Fruit fly (Drosophila melanogaster) whole organism, embryonic: ENCODE data around the gene Ror.

ENCODE experiments used
- ATbp ChIP-seq: fragments of 200-800 bp; sonication (Bioruptor generic); optimal IDR thresholded peaks from 2 replicates; lab custom pipeline; 2017; ENCODE audit warnings: missing biosample characterization, mild to moderate bottlenecking, missing genetic modification characterization, missing genetic modification reagents
- CG1024 ChIP-seq: fragments of 200-800 bp; sonication (Bioruptor generic); IDR thresholded peaks from 2 replicates; pipeline ENCODE4 v1.3.6; 2022; ENCODE audit warnings: missing biosample characterization, missing genetic modification characterization
- CG10366 ChIP-seq: fragments of 200-800 bp; sonication (Bioruptor generic); IDR thresholded peaks from 2 replicates; pipeline ENCODE4 v1.3.6; 2022; ENCODE audit warnings: missing biosample characterization, missing genetic modification characterization
- CG11560 ChIP-seq: fragments of 200-800 bp; sonication (Bioruptor generic); IDR thresholded peaks from 3 replicates; pipeline ENCODE4 v1.3.6; 2022; ENCODE audit warnings: missing biosample characterization, missing genetic modification characterization
- CG1233 ChIP-seq: fragments of 200-800 bp; sonication (Bioruptor generic); optimal IDR thresholded peaks from 4 replicates; lab custom pipeline; 2018; ENCODE audit warnings: missing biosample characterization, mild to moderate bottlenecking, missing genetic modification characterization
- CG13123 ChIP-seq: fragments of 200-800 bp; sonication (Bioruptor generic); optimal IDR thresholded peaks from 2 replicates; lab custom pipeline; 2016; ENCODE audit warnings: missing biosample characterization, missing genetic modification characterization
- CG13624 ChIP-seq: fragments of 200-800 bp; sonication (Bioruptor generic); optimal IDR thresholded peaks from 2 replicates; lab custom pipeline; 2016; ENCODE audit warnings: missing biosample characterization, missing genetic modification characterization
- CG16813 ChIP-seq: fragments of 200-800 bp; sonication (Bioruptor generic); IDR thresholded peaks from 3 replicates; pipeline ENCODE4 v1.3.6; 2022; ENCODE audit warnings: missing biosample characterization, missing genetic modification characterization; ENCODE audit not compliant: partially characterized antibody
- CG17361 ChIP-seq: fragments of 200-800 bp; sonication (Bioruptor generic); IDR thresholded peaks from 3 replicates; pipeline ENCODE4 v1.3.6; 2022; ENCODE audit warnings: missing biosample characterization, missing genetic modification characterization
- CG17568 ChIP-seq: fragments of 200-800 bp; sonication (Bioruptor generic); optimal IDR thresholded peaks from 2 replicates; lab custom pipeline; 2018; ENCODE audit warnings: missing biosample characterization, mild to moderate bottlenecking, missing genetic modification characterization, moderate library complexity
- CG18262 ChIP-seq: fragments of 200-800 bp; optimal IDR thresholded peaks from 3 replicates; lab custom pipeline; 2019; ENCODE audit warnings: missing biosample characterization, mild to moderate bottlenecking, missing genetic modification characterization, moderate library complexity
- CG30020 ChIP-seq: fragments of 200-800 bp; optimal IDR thresholded peaks from 2 replicates; lab custom pipeline; 2019; ENCODE audit warnings: missing biosample characterization, mild to moderate bottlenecking, missing genetic modification characterization, moderate library complexity
- CG30403 ChIP-seq: fragments of 200-800 bp; sonication (Bioruptor generic); optimal IDR thresholded peaks from 3 replicates; lab custom pipeline; 2016; ENCODE audit warnings: missing biosample characterization, missing genetic modification characterization
- CG32767 ChIP-seq: fragments of 200-800 bp; sonication (Bioruptor generic); IDR thresholded peaks from 2 replicates; pipeline ENCODE4 v1.3.6; 2022; ENCODE audit warnings: missing biosample characterization, missing genetic modification characterization
- CG4617 ChIP-seq: fragments of 200-800 bp; sonication (Bioruptor generic); optimal IDR thresholded peaks from 3 replicates; lab custom pipeline; 2016; ENCODE audit warnings: missing biosample characterization, missing genetic modification characterization, borderline replicate concordance
- CG6791 ChIP-seq: fragments of 200-800 bp; sonication (Bioruptor generic); IDR thresholded peaks from 3 replicates; pipeline ENCODE4 v1.3.6; 2022; ENCODE audit warnings: missing biosample characterization, missing genetic modification characterization; ENCODE audit not compliant: partially characterized antibody
- CG7556 ChIP-seq: fragments of 200-800 bp; sonication (Bioruptor generic); optimal IDR thresholded peaks from 2 replicates; lab custom pipeline; 2017; ENCODE audit warnings: missing biosample characterization, mild to moderate bottlenecking, missing genetic modification characterization
- CG9437 ChIP-seq: fragments of 200-800 bp; sonication (Bioruptor generic); optimal IDR thresholded peaks from 2 replicates; lab custom pipeline; 2018; ENCODE audit warnings: missing biosample characterization, mild to moderate bottlenecking, missing genetic modification characterization
- CoRest ChIP-seq: fragments of 200-800 bp; sonication (Bioruptor generic); optimal IDR thresholded peaks from 3 replicates; lab custom pipeline; 2018; ENCODE audit warnings: missing biosample characterization, mild to moderate bottlenecking, missing genetic modification characterization, moderate library complexity
- E2f2 ChIP-seq: fragments of 200-800 bp; sonication (Bioruptor generic); IDR thresholded peaks from 2 replicates; pipeline ENCODE4 v1.3.6; 2022; ENCODE audit warnings: missing biosample characterization, missing genetic modification characterization
- Elba2 ChIP-seq: fragments of 200-800 bp; sonication (Bioruptor generic); optimal IDR thresholded peaks from 3 replicates; lab custom pipeline; 2016; ENCODE audit warnings: missing biosample characterization, missing genetic modification characterization
- Fer3 ChIP-seq: fragments of 200-800 bp; sonication (Bioruptor generic); optimal IDR thresholded peaks from 2 replicates; lab custom pipeline; 2018; ENCODE audit warnings: missing biosample characterization, mild to moderate bottlenecking, missing genetic modification characterization, moderate library complexity
- Hr78 ChIP-seq, 2 experiments: fragments of 200-800 bp in 1 of 2; fragments of >200 bp in 1 of 2; sonication (Bioruptor generic) in 1 of 2; optimal IDR thresholded peaks; 2 replicates each; lab custom pipeline; 2017 to 2019; ENCODE audit warnings: missing biosample characterization in 2 of 2, missing genetic modification characterization in 2 of 2, mild to moderate bottlenecking in 1 of 2, moderate library complexity in 1 of 2
- Kr ChIP-seq: fragments of 200-800 bp; sonication (Bioruptor generic); optimal IDR thresholded peaks from 2 replicates; lab custom pipeline; 2017; ENCODE audit warnings: missing biosample characterization, mild to moderate bottlenecking, missing genetic modification characterization
- MESR4 ChIP-seq: fragments of 200-800 bp; sonication (Bioruptor generic); optimal IDR thresholded peaks from 2 replicates; lab custom pipeline; 2018; ENCODE audit warnings: missing biosample characterization, mild to moderate bottlenecking, missing genetic modification characterization, moderate library complexity
- Trl ChIP-seq, 3 experiments: fragments of >200 bp in 2 of 3; fragments of 200-800 bp in 1 of 3; sonication (Bioruptor generic) in 1 of 3; optimal IDR thresholded peaks; 2 replicates in 1 of 3; 3 replicates in 2 of 3; lab custom pipeline; 2016 to 2017; ENCODE audit warnings: missing biosample characterization in 1 of 3, missing genetic modification characterization in 1 of 3
- YL-1 ChIP-seq: fragments of 200-800 bp; sonication (Bioruptor generic); optimal IDR thresholded peaks from 3 replicates; lab custom pipeline; 2017; ENCODE audit warnings: missing biosample characterization, mild to moderate bottlenecking, missing genetic modification characterization
- cato ChIP-seq: fragments of 200-800 bp; sonication (Bioruptor generic); optimal IDR thresholded peaks from 2 replicates; lab custom pipeline; 2016; ENCODE audit warnings: missing biosample characterization, missing genetic modification characterization, borderline replicate concordance
- cg ChIP-seq: fragments of 200-800 bp; sonication (Bioruptor generic); optimal IDR thresholded peaks from 3 replicates; lab custom pipeline; 2019; ENCODE audit warnings: missing biosample characterization, mild to moderate bottlenecking, missing genetic modification characterization, moderate library complexity
- corto ChIP-seq: fragments of 200-800 bp; sonication (Bioruptor generic); optimal IDR thresholded peaks from 2 replicates; lab custom pipeline; 2016; ENCODE audit warnings: missing biosample characterization, mild to moderate bottlenecking, missing genetic modification characterization, moderate library complexity
- eve ChIP-seq, 2 experiments: fragments of >200 bp; optimal IDR thresholded peaks; 2 replicates each; lab custom pipeline; 2017; ENCODE audit warnings: missing biosample characterization in 2 of 2, missing genetic modification characterization in 2 of 2
- exex ChIP-seq: fragments of 200-800 bp; sonication (Bioruptor generic); optimal IDR thresholded peaks from 4 replicates; lab custom pipeline; 2018; ENCODE audit warnings: missing biosample characterization, mild to moderate bottlenecking, missing genetic modification characterization, moderate library complexity
- ftz-f1 ChIP-seq: fragments of 200-800 bp; sonication (Bioruptor generic); optimal IDR thresholded peaks from 2 replicates; lab custom pipeline; 2016; ENCODE audit warnings: missing biosample characterization, missing genetic modification characterization
- grau ChIP-seq: fragments of 200-800 bp; optimal IDR thresholded peaks from 3 replicates; lab custom pipeline; 2019; ENCODE audit warnings: missing biosample characterization, mild to moderate bottlenecking, missing genetic modification characterization, moderate library complexity
- gro ChIP-seq: fragments of 200-800 bp; sonication (Bioruptor generic); optimal IDR thresholded peaks from 2 replicates; lab custom pipeline; 2016; ENCODE audit warnings: missing biosample characterization, missing genetic modification characterization
- gsb ChIP-seq: fragments of 200-800 bp; sonication (Bioruptor generic); IDR thresholded peaks from 2 replicates; pipeline ENCODE4 v1.3.6; 2022; ENCODE audit warnings: missing biosample characterization, missing genetic modification characterization
- knrl ChIP-seq: fragments of 200-800 bp; sonication (Bioruptor generic); IDR thresholded peaks from 3 replicates; pipeline ENCODE4 v1.3.6; 2022; ENCODE audit warnings: missing biosample characterization, missing genetic modification characterization; ENCODE audit not compliant: partially characterized antibody
- lbe ChIP-seq: fragments of 200-800 bp; sonication (Bioruptor generic); optimal IDR thresholded peaks from 2 replicates; lab custom pipeline; 2016; ENCODE audit warnings: missing biosample characterization, mild to moderate bottlenecking, missing genetic modification characterization
- luna ChIP-seq: fragments of 200-800 bp; sonication (Bioruptor generic); optimal IDR thresholded peaks from 2 replicates; lab custom pipeline; 2016; ENCODE audit warnings: missing biosample characterization, missing genetic modification characterization
- mld ChIP-seq: fragments of 200-800 bp; sonication (Bioruptor generic); IDR thresholded peaks from 3 replicates; pipeline ENCODE4 v1.3.6; 2022; ENCODE audit warnings: missing biosample characterization, missing genetic modification characterization; ENCODE audit not compliant: partially characterized antibody
- nom ChIP-seq: fragments of 200-800 bp; sonication (Bioruptor generic); optimal IDR thresholded peaks from 2 replicates; lab custom pipeline; 2017; ENCODE audit warnings: missing biosample characterization, missing genetic modification characterization, mild to moderate bottlenecking, moderate library complexity, missing genetic modification reagents
- pfk ChIP-seq: fragments of 200-800 bp; sonication (Bioruptor generic); optimal IDR thresholded peaks from 2 replicates; lab custom pipeline; 2018; ENCODE audit warnings: missing biosample characterization, mild to moderate bottlenecking, missing genetic modification characterization, moderate library complexity
- prd ChIP-seq, 3 experiments: fragments of >200 bp in 2 of 3; fragments of 200-800 bp in 1 of 3; sonication (Bioruptor generic) in 1 of 3; optimal IDR thresholded peaks in 2 of 3; IDR thresholded peaks in 1 of 3; 2 replicates in 2 of 3; 3 replicates in 1 of 3; pipeline versions ENCODE4 v1.3.6 to Lab custom; 2017 to 2022; ENCODE audit warnings: missing biosample characterization in 1 of 3, missing genetic modification characterization in 1 of 3
- pzg ChIP-seq: fragments of 200-800 bp; sonication (Bioruptor generic); optimal IDR thresholded peaks from 3 replicates; lab custom pipeline; 2018; ENCODE audit warnings: missing biosample characterization, mild to moderate bottlenecking, missing genetic modification characterization, moderate library complexity
- sens ChIP-seq: fragments of 200-800 bp; sonication (Bioruptor generic); peaks from one replicate; lab custom pipeline; 2016; ENCODE audit warnings: missing biosample characterization, missing genetic modification characterization
- slbo ChIP-seq: fragments of 200-800 bp; sonication (Bioruptor generic); IDR thresholded peaks from 2 replicates; pipeline ENCODE4 v1.3.6; 2022; ENCODE audit warnings: missing biosample characterization, missing genetic modification characterization
- wek ChIP-seq: fragments of 200-800 bp; sonication (Bioruptor generic); optimal IDR thresholded peaks from 3 replicates; lab custom pipeline; 2018; ENCODE audit warnings: missing biosample characterization, mild to moderate bottlenecking, missing genetic modification characterization, moderate library complexity

The Ror gene

DNA sequence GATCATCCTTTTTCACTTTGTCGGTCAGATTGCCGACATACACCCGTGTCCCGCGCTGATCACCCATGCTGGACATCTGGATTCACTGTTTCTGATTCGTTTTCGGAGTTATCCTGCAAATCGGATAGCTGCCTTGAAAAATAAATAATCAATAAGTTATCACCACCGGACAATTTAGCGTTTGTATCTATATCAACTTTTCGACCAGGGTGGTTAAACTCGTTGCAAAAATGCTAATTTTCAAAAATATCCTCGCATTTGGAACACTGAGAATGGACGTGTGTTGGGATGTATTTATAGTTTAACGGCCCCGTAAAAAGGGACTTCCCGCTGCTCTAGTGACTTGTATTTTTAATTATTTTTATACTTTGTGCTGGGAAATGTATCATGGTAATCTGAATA is 11.7 kb downstream of the Ror start, which contains the start of gene Rsf1 (continued):
- TF ChIP-seq Hr78 (GFP tag; optimal IDR thresholded peaks at IDR 0.05; lab: Kevin White, UChicago) (no peak), CG10366 (no peak), Trl (optimal IDR thresholded peaks at IDR 0.05; lab: Kevin White, UChicago) (no peak), Trl (GFP tag; optimal IDR thresholded peaks at IDR 0.05; lab: Kevin White, UChicago) (no peak), CG7556 (GFP tag; lab: Kevin White, UChicago) (no peak), grau (no peak), MESR4 (peak; percentile 97), Kr (GFP tag; lab: Kevin White, UChicago) (no peak), prd (optimal IDR thresholded peaks at IDR 0.05; lab: Kevin White, UChicago) (no peak), prd (GFP tag; IDR thresholded peaks at IDR 0.05; lab: Robert Waterston, UW) (0 out of 3 replicates have a peak, but pooled peaks have one; percentile 7), CG11560 (tag; lab: Robert Waterston, UW) (no peak), CG16813 (GFP tag; lab: Robert Waterston, UW) (no peak), CG9437 (no peak), CG13123 (GFP tag; lab: Kevin White, UChicago) (no peak), exex (tag; lab: Kevin White, UChicago) (no peak), CoRest (tag; lab: Kevin White, UChicago) (peak; percentile 41), mld (no peak), ftz-f1 (no peak), luna (GFP tag; lab: Kevin White, UChicago) (no peak)

DNA sequence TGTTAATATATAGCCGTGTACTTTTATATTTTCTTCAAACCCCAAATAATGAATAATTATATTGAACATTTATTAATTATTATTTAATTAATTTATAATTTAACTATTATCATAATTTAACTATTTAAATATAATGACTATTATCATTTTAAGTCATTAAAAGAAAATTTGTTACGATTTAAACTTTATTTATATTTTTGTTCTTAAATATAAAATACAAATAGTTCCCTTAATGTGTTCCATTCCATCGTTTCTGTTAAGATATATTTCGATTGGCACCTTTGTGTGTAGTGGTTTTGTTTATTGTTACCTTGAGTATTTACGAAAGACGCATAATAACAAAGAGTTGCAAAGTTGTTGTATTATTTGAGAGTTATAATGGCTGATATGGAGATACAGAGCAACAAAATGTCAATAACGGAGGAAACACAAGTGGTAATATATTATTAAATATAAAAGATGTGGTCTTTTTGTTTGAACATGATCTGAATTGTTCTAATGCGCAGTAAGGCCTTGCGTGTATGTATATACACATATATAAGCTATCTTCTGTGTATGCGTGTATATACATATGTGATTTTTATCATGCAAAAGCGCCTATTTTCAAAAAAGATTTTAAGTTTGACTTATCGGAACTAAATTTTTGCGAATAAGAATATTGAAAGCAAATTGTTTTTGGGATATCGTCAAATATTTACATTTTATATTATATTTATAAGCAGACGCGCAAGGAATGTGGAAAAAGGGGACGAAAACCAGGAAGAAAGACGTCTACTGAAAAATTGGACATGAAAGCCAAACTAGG is 12.4 kb downstream of the Ror start, which contains the start of gene REPTOR-BP:
TSS of gene REPTOR-BP (plus strand) at position 296 of the 805 bp plus-strand sequence.
- TF ChIP-seq E2f2 (GFP tag; lab: Robert Waterston, UW) = peak; percentile 58
- TF ChIP-seq CG32767 (GFP tag; lab: Robert Waterston, UW) = peak; percentile 53; the same call in 1 of the 2 replicates
- TF ChIP-seq corto = peak; percentile 76
- TF ChIP-seq lbe (GFP tag; lab: Kevin White, UChicago) = peak; percentile 71
- no peak for TF ChIP-seq gro
- TF ChIP-seq CG17568 (GFP tag; lab: Kevin White, UChicago) = peak; percentile 14
- TF ChIP-seq knrl (GFP tag; lab: Robert Waterston, UW) = no peak
- TF ChIP-seq CG30403 (GFP tag; lab: Kevin White, UChicago) = no peak
- peak; percentile 59 for TF ChIP-seq sens (GFP tag; lab: Kevin White, UChicago)
- no peak for TF ChIP-seq Fer3
- TF ChIP-seq cg (GFP tag; lab: Kevin White, UChicago) = peak; percentile 95
- peak in 1 of 2 experiments; percentile 44 for TF ChIP-seq eve (GFP tag; optimal IDR thresholded peaks at IDR 0.05; lab: Kevin White, UChicago)
- peak; percentile 47 for TF ChIP-seq wek (GFP tag; lab: Kevin White, UChicago)
- peak; percentile 22; the same call in 1 of the 3 replicates for TF ChIP-seq CG17361 (GFP tag; lab: Robert Waterston, UW)
- peak; percentile 82 for TF ChIP-seq CG13624 (GFP tag; lab: Kevin White, UChicago)
- peak; percentile 48 for TF ChIP-seq Elba2
- TF ChIP-seq cato (GFP tag; lab: Kevin White, UChicago) = no peak
- no peak for TF ChIP-seq gsb (GFP tag; lab: Robert Waterston, UW)
- TF ChIP-seq MESR4 = peak; percentile 83
- peak; percentile 0 for TF ChIP-seq CG18262 (tag; lab: Kevin White, UChicago)
- peak; percentile 6 for TF ChIP-seq nom (GFP tag; lab: Kevin White, UChicago)
- TF ChIP-seq CG6791 = no peak
- peak; percentile 76 for TF ChIP-seq YL-1
- peak; percentile 89 for TF ChIP-seq pfk (GFP tag; lab: Kevin White, UChicago)
- peak; percentile 5 for TF ChIP-seq CG4617 (GFP tag; lab: Kevin White, UChicago)
- no peak for TF ChIP-seq ATbp (GFP tag; lab: Kevin White, UChicago)
- TF ChIP-seq CG1233 (GFP tag; lab: Kevin White, UChicago) = no peak
- TF ChIP-seq CG1024 = peak; percentile 28; the same call in 1 of the 2 replicates
- no peak for TF ChIP-seq slbo
- peak; percentile 97 for TF ChIP-seq CG30020 (tag; lab: Kevin White, UChicago)
- peak; percentile 22 for TF ChIP-seq pzg (GFP tag; lab: Kevin White, UChicago)
